Worm (Caenorhabditis elegans) whole organism, L3 larva: Measurements from ENCODE around the gene Y41E3.18.

Source experiments
- R02D3.7 ChIP-seq: fragments of 150-350 bp; optimal IDR thresholded peaks from 2 replicates; lab custom pipeline; 2014; ENCODE audit warnings: missing biosample characterization, missing genetic modification characterization
- aly-2 ChIP-seq: fragments of 150-350 bp; optimal IDR thresholded peaks from 2 replicates; lab custom pipeline; 2014; ENCODE audit warnings: missing biosample characterization, missing genetic modification characterization
- ama-1 ChIP-seq: fragments of 150-350 bp; optimal IDR thresholded peaks from 2 replicates; lab custom pipeline; 2018
- ceh-16 ChIP-seq: sonication (generic microtip); optimal IDR thresholded peaks from 2 replicates; lab custom pipeline; 2017; ENCODE audit warnings: missing biosample characterization, missing genetic modification characterization
- ceh-28 ChIP-seq: fragments of 150-350 bp; optimal IDR thresholded peaks from 2 replicates; lab custom pipeline; 2014; ENCODE audit warnings: missing biosample characterization, missing genetic modification reagents, missing genetic modification characterization
- ceh-82 ChIP-seq: fragments of 150-350 bp; optimal IDR thresholded peaks from 2 replicates; lab custom pipeline; 2014; ENCODE audit warnings: missing biosample characterization, missing genetic modification characterization
- ceh-9 ChIP-seq: sonication (generic microtip); optimal IDR thresholded peaks from 2 replicates; lab custom pipeline; 2018; ENCODE audit warnings: missing biosample characterization, missing genetic modification characterization
- daf-12 ChIP-seq: fragments of 150-350 bp; optimal IDR thresholded peaks from 2 replicates; lab custom pipeline; 2014; ENCODE audit warnings: missing biosample characterization, missing genetic modification reagents, missing genetic modification characterization
- egl-27 ChIP-seq: sonication (generic microtip); optimal IDR thresholded peaks from 4 replicates; lab custom pipeline; 2017; ENCODE audit warnings: missing biosample characterization, missing genetic modification reagents, missing genetic modification characterization
- elt-2 ChIP-seq: sonication (generic microtip); optimal IDR thresholded peaks from 2 replicates; lab custom pipeline; 2016; ENCODE audit warnings: missing genetic modification reagents, mild to moderate bottlenecking, missing genetic modification characterization, missing compliant biosample characterization
- elt-3 ChIP-seq, 3 experiments: fragments of 150-350 bp in 1 of 3; sonication (generic microtip) in 2 of 3; optimal IDR thresholded peaks; 2 replicates in 2 of 3; 4 replicates in 1 of 3; lab custom pipeline; 2014 to 2017; ENCODE audit warnings: missing biosample characterization in 3 of 3, missing genetic modification characterization in 3 of 3
- fos-1 ChIP-seq: fragments of 150-350 bp; optimal IDR thresholded peaks from 2 replicates; lab custom pipeline; 2014; ENCODE audit warnings: missing biosample characterization, missing genetic modification characterization
- hmg-11 ChIP-seq: sonication (generic microtip); optimal IDR thresholded peaks from 2 replicates; lab custom pipeline; 2016; ENCODE audit warnings: missing genetic modification characterization, missing compliant biosample characterization
- jun-1 ChIP-seq: fragments of 150-350 bp; optimal IDR thresholded peaks from 2 replicates; lab custom pipeline; 2014; ENCODE audit warnings: missing biosample characterization, missing genetic modification reagents, missing genetic modification characterization
- lin-15B ChIP-seq: fragments of 150-350 bp; optimal IDR thresholded peaks from 2 replicates; lab custom pipeline; 2014; ENCODE audit warnings: missing biosample characterization, missing genetic modification characterization
- lsy-12 ChIP-seq: sonication (generic microtip); optimal IDR thresholded peaks from 2 replicates; lab custom pipeline; 2016; ENCODE audit warnings: mild to moderate bottlenecking, missing genetic modification characterization, missing compliant biosample characterization
- mml-1 ChIP-seq: fragments of 150-350 bp; sonication (generic microtip); optimal IDR thresholded peaks from 3 replicates; lab custom pipeline; 2014; ENCODE audit warnings: missing biosample characterization, missing genetic modification characterization
- nfya-1 ChIP-seq: sonication (generic microtip); optimal IDR thresholded peaks from 2 replicates; lab custom pipeline; 2017; ENCODE audit warnings: missing genetic modification characterization, mild to moderate bottlenecking, missing compliant biosample characterization, antibody characterized with exemption, moderate library complexity; ENCODE audit not compliant: insufficient read depth
- nhr-11 ChIP-seq: fragments of 150-350 bp; optimal IDR thresholded peaks from 2 replicates; lab custom pipeline; 2014; ENCODE audit warnings: missing biosample characterization, missing genetic modification characterization
- nhr-12 ChIP-seq: fragments of 150-350 bp; optimal IDR thresholded peaks from 2 replicates; lab custom pipeline; 2014; ENCODE audit warnings: missing biosample characterization, missing genetic modification characterization
- nhr-23 ChIP-seq: fragments of 150-350 bp; optimal IDR thresholded peaks from 2 replicates; lab custom pipeline; 2014; ENCODE audit warnings: missing biosample characterization, missing genetic modification reagents, missing genetic modification characterization
- nhr-237 ChIP-seq: fragments of 150-350 bp; optimal IDR thresholded peaks from 2 replicates; lab custom pipeline; 2014; ENCODE audit warnings: missing biosample characterization, missing genetic modification characterization
- nhr-25 ChIP-seq: sonication (generic microtip); optimal IDR thresholded peaks from 2 replicates; lab custom pipeline; 2017; ENCODE audit warnings: missing biosample characterization, missing genetic modification characterization
- nhr-28 ChIP-seq: fragments of 150-350 bp; optimal IDR thresholded peaks from 2 replicates; lab custom pipeline; 2014; ENCODE audit warnings: missing biosample characterization, missing genetic modification characterization
- nhr-43 ChIP-seq: sonication (generic microtip); optimal IDR thresholded peaks from 2 replicates; lab custom pipeline; 2016; ENCODE audit warnings: mild to moderate bottlenecking, missing genetic modification characterization, missing compliant biosample characterization; ENCODE audit not compliant: poor library complexity, severe bottlenecking
- nhr-76 ChIP-seq: fragments of 150-350 bp; sonication (generic microtip); optimal IDR thresholded peaks from 5 replicates; lab custom pipeline; 2014; ENCODE audit warnings: missing biosample characterization, missing genetic modification characterization
- nhr-77 ChIP-seq: fragments of 150-350 bp; optimal IDR thresholded peaks from 2 replicates; lab custom pipeline; 2014; ENCODE audit warnings: missing biosample characterization, missing genetic modification characterization
- pqm-1 ChIP-seq: fragments of 150-350 bp; optimal IDR thresholded peaks from 2 replicates; lab custom pipeline; 2017; ENCODE audit warnings: missing biosample characterization, missing genetic modification characterization, inconsistent platforms
- tbx-2 ChIP-seq: sonication (generic microtip); optimal IDR thresholded peaks from 2 replicates; lab custom pipeline; 2016; ENCODE audit warnings: mild to moderate bottlenecking, missing genetic modification characterization, missing compliant biosample characterization
- unc-39 ChIP-seq: sonication (generic microtip); optimal IDR thresholded peaks from 4 replicates; lab custom pipeline; 2017; ENCODE audit warnings: missing biosample characterization, missing genetic modification characterization
- unc-62 ChIP-seq: fragments of 150-350 bp; sonication (generic microtip); optimal IDR thresholded peaks from 4 replicates; lab custom pipeline; 2014; ENCODE audit warnings: missing biosample characterization, missing genetic modification reagents, missing genetic modification characterization
- zag-1 ChIP-seq: fragments of 150-350 bp; optimal IDR thresholded peaks from 2 replicates; lab custom pipeline; 2014; ENCODE audit warnings: missing biosample characterization, missing genetic modification characterization
- ztf-11 ChIP-seq: fragments of 150-350 bp; optimal IDR thresholded peaks from 2 replicates; lab custom pipeline; 2014; ENCODE audit warnings: missing biosample characterization, missing genetic modification characterization

Gene Y41E3.18

DNA sequence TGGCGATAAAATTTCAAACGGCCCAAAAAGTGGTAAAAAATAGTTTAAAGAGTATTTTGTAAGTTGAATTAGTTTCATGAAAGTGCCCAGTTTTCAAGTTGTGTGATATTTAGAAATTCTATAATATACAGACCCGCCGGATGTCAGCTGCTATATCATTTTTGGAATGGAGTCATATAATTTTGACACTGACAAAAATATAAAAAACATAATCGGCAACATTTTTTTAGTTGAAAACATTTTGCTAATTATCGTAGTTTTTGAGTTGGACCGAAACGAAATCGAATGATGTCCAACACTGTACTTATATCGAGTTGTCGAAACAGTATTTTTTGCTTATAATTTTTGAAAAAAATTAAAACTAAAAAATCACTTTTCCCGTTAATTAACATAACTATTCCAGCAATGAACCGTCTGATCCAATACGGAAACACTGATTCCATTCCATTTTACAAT, 37.7 kb upstream of the Y41E3.18 start, which contains the start of gene srt-44:
srt-44 (plus strand) TSS at position 406 of the 456 bp plus-strand sequence.
- TF ChIP-seq lsy-12 (tag; lab: Kevin White, UChicago) (no peak), zag-1 (tag; lab: Kevin White, UChicago) (no peak), mml-1 (no peak)

ce11 chrIV:15098294-15098693, 32.7 kb upstream of the Y41E3.18 start, which contains the start of gene srt-49:
srt-49 (minus strand) TSS chrIV:15098394.
- TF ChIP-seq pqm-1 (tag; lab: Kevin White, UChicago) (no peak), jun-1 (no peak), nhr-76 (tag; lab: Kevin White, UChicago) (no peak), tbx-2 (tag; lab: Kevin White, UChicago) (no peak), unc-39 (tag; lab: Kevin White, UChicago) (no peak), ceh-82 (tag; lab: Kevin White, UChicago) (no peak), ceh-16 (tag; lab: Kevin White, UChicago) (no peak), nhr-25 (tag; lab: Kevin White, UChicago) (no peak), zag-1 (tag; lab: Kevin White, UChicago) (no peak), ama-1 (lab: Kevin White, UChicago) (no peak), mml-1 (no peak), nhr-28 (tag; lab: Kevin White, UChicago) (no peak), elt-3 (tag; optimal IDR thresholded peaks at IDR 0.05; lab: Kevin White, UChicago) (no peak), nhr-43 (tag; lab: Kevin White, UChicago) (no peak), nhr-77 (no peak), ceh-28 (tag; lab: Kevin White, UChicago) (no peak)

DNA sequence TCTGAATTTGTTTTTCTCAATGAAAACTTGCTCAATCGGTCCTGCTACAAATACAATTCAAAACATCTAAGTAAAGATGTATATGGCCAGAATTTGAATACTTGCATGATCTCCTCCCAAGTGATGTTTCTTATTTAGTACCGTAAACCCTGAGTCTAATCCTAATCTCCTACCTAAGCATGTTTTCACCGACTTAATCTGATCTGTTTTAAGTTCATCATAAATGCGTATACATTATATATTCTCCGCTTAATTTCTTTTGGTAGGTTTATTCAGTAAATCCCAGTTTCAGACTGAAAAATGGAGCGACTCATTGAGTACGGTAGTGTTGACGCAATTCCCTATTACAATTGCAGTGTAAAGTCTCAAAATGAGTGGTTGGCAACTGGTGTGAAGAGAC, 8.8 kb upstream of the Y41E3.18 start, which contains the start of gene srt-50:
srt-50 (plus strand) TSS at position 301 of the 400 bp plus-strand sequence.
- TF ChIP-seq ceh-82 (tag; lab: Kevin White, UChicago) (no peak), mml-1 (no peak), egl-27 (no peak), tbx-2 (tag; lab: Kevin White, UChicago) (no peak), ceh-9 (tag; lab: Kevin White, UChicago) (no peak), lsy-12 (tag; lab: Kevin White, UChicago) (no peak), nhr-25 (tag; lab: Kevin White, UChicago) (no peak), daf-12 (no peak), ceh-28 (tag; lab: Kevin White, UChicago) (no peak), unc-62 (no peak), pqm-1 (tag; lab: Kevin White, UChicago) (no peak), R02D3.7 (no peak), nhr-43 (tag; lab: Kevin White, UChicago) (no peak), nhr-237 (tag; lab: Kevin White, UChicago) (no peak), aly-2 (no peak), ztf-11 (no peak), fos-1 (no peak), lin-15B (no peak), nhr-23 (tag; lab: Kevin White, UChicago) (no peak)

ce11 chrIV:15068818-15069217, 3.3 kb upstream of the Y41E3.18 start, which contains the start of gene srt-48:
srt-48 (minus strand) TSS chrIV:15068918.
- TF ChIP-seq unc-62 (no peak), elt-2 (tag; lab: Kevin White, UChicago) (no peak), R02D3.7 (no peak), nhr-25 (tag; lab: Kevin White, UChicago) (no peak), nhr-43 (tag; lab: Kevin White, UChicago) (no peak)

DNA sequence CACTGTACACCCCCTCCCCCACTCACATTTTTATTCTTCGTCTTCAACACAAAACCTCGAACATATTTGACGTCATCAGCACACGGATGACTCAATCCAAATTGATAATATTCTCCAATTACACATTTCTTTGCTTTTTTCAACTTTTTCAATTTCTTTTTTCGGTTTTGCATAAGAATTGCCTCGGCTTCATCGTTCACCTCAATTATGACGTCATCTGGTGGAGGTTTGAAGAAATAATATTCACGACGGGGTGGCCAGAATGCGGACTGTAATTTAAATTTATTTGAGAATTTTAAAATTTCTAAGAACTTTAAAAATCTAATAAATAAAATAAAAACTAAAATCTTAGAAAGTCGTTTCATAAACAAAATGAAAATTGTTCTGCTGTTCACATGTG, 1.8 kb downstream of the Y41E3.18 start:
- TF ChIP-seq ceh-16 (tag; lab: Kevin White, UChicago) (no peak), nhr-237 (tag; lab: Kevin White, UChicago) (no peak), nhr-12 (tag; lab: Kevin White, UChicago) (no peak), elt-3 (tag; optimal IDR thresholded peaks at IDR 0.05; lab: Kevin White, UChicago) (no peak), ztf-11 (no peak), nhr-76 (tag; lab: Kevin White, UChicago) (no peak)
- TF ChIP-seq, all 47 proteins: peak for 0

DNA sequence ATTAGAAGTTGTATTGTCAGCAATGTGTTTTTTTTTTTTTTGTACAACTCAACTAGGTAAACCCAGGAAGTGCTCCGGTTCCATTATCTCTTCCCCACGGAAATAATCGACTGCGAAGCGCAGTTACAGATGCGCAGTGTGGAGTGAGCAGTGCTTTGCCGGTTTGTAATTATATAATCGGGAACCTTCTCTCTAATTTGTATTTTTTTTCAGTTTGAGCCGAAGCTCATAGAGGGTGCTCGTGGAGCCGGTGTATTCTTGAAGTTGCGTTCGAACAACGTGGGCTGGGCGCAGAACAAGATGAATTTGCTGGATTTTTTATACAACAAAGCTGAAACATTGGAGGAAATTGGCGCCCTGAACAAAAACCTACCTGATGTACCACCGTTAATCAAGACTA, 7.6 kb downstream of the Y41E3.18 start, which contains the start of gene Y41E3.13:
Y41E3.13 (plus strand) TSS at position 301 of the 400 bp plus-strand sequence.
- TF ChIP-seq hmg-11 (tag; lab: Kevin White, UChicago) (no peak), nhr-76 (tag; lab: Kevin White, UChicago) (no peak), nhr-11 (tag; lab: Kevin White, UChicago) (no peak), nhr-12 (tag; lab: Kevin White, UChicago) (no peak), unc-62 (no peak), nhr-28 (tag; lab: Kevin White, UChicago) (no peak), nhr-237 (tag; lab: Kevin White, UChicago) (no peak), elt-2 (tag; lab: Kevin White, UChicago) (no peak), egl-27 (no peak), nfya-1 (tag; lab: Kevin White, UChicago) (no peak), daf-12 (no peak)
- TF ChIP-seq, all 47 proteins: peak for 0
